Worm (Caenorhabditis elegans): ENCODE measurements around the gene C16C8.19.

C16C8.19 gene

DNA sequence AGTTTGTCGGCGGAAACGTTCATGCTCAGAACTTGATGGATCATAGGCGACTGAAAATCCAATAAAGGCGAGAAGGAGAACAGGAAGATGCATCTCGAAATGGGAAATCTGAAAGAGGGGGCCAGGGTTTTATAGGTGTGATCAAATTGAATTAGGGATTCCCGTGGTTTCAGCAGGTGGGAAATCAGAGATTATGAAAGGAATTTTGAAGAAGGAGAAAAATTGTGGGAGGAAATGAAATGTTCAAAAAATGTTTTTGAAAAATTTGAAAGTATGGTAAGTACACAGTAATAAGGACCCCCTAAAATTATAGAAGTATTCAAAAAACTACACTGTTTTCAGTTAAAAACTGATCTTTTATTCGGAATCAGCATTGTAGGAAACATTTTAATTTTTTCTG is 12.3 kb downstream of the C16C8.19 start, which contains the start of gene Y49F6B.20:
Gene Y49F6B.20 (minus strand): TSS at position 101 of the 400 bp plus-strand sequence.
- TF ChIP-seq eor-1 (tag; optimal IDR thresholded peaks at IDR 0.05) (no peak), elt-1 (tag; optimal IDR thresholded peaks at IDR 0.05) (no peak), R02D3.7 (tag; optimal IDR thresholded peaks at IDR 0.05) (no peak), mml-1 (tag; optimal IDR thresholded peaks at IDR 0.05) (no peak), nhr-76 (tag; optimal IDR thresholded peaks at IDR 0.05) (no peak), pqm-1 (tag; optimal IDR thresholded peaks at IDR 0.05) (no peak), snpc-4 (tag; optimal IDR thresholded peaks at IDR 0.05) (no peak), ceh-9 (tag; optimal IDR thresholded peaks at IDR 0.05) (no peak), egl-27 (tag; optimal IDR thresholded peaks at IDR 0.05) (no peak), lin-39 (tag; optimal IDR thresholded peaks at IDR 0.05) (no peak), elt-3 (tag; optimal IDR thresholded peaks at IDR 0.05) (no peak), egl-5 (tag; optimal IDR thresholded peaks at IDR 0.05) (no peak), aly-2 (tag; optimal IDR thresholded peaks at IDR 0.05) (no peak), sea-2 (GFP tag; optimal IDR thresholded peaks at IDR 0.05) (no peak), nhr-77 (tag; optimal IDR thresholded peaks at IDR 0.05) (no peak), nhr-23 (tag; optimal IDR thresholded peaks at IDR 0.05) (no peak)

DNA sequence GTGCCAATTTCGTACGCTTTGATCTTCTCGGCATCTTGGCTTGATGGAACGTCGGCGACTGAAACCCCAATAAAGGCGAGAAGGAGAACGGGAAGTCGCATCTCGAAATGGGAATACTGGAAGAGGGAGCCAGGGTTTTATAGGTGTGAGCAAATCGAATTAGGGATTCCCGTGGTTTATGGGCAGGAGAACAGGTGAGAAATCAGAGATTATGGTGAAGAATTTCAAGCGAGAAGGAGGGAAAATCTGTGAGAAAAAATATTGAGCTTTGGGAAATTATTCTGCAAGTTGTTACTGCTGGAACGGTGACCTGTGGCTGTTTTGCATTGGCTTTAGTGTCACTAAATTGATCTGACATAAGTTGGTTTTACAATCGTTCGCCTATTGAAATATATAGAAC is 13.3 kb downstream of the C16C8.19 start, which contains the start of gene Y49F6B.13:
Gene Y49F6B.13 (minus strand): TSS at position 101 of the 400 bp plus-strand sequence.
- TF ChIP-seq elt-1 (tag; optimal IDR thresholded peaks at IDR 0.05), result no peak

DNA sequence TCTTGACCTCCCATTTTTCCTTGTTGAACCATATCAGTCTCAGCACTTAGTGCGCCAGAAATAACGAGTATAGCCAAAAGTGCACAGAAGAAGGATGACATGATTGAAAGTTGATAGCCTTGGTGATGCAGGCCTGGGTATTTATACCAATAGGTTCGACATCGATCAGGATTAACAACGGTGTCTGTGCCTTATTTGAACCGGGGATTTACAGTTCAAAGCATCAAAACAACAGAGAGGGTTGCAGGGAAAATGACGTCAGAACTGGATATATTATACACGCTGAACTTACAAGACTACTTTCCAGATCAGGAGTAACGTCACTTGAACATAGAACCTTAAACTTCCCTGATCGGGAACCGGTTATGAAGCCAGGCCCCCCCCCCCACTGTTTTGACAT is 14.0 kb downstream of the C16C8.19 start, which contains the start of gene Y49F6B.12:
Gene Y49F6B.12 (minus strand): TSS at position 101 of the 400 bp plus-strand sequence.
- no peak for TF ChIP-seq R02D3.7 (tag; optimal IDR thresholded peaks at IDR 0.05)
- no peak for TF ChIP-seq eor-1 (tag; optimal IDR thresholded peaks at IDR 0.05)
- no peak for TF ChIP-seq elt-1 (tag; optimal IDR thresholded peaks at IDR 0.05)
- TF ChIP-seq nhr-25 (tag; optimal IDR thresholded peaks at IDR 0.05), result no peak
- no peak for TF ChIP-seq ztf-11 (tag; optimal IDR thresholded peaks at IDR 0.05)
- TF ChIP-seq nhr-12 (tag; optimal IDR thresholded peaks at IDR 0.05), result no peak
- no peak for TF ChIP-seq ceh-16 (tag; optimal IDR thresholded peaks at IDR 0.05)
- TF ChIP-seq nhr-77 (tag; optimal IDR thresholded peaks at IDR 0.05), result no peak
- no peak for TF ChIP-seq ceh-28 (tag; optimal IDR thresholded peaks at IDR 0.05)
- no peak for TF ChIP-seq nhr-237 (tag; optimal IDR thresholded peaks at IDR 0.05)
- no peak for TF ChIP-seq nhr-11 (tag; optimal IDR thresholded peaks at IDR 0.05)
- no peak for TF ChIP-seq ZK546.5 (tag; optimal IDR thresholded peaks at IDR 0.05)
- TF ChIP-seq nhr-23 (tag; optimal IDR thresholded peaks at IDR 0.05), result no peak
- TF ChIP-seq nhr-67 (tag; optimal IDR thresholded peaks at IDR 0.05), result no peak
- TF ChIP-seq mdl-1 (tag; optimal IDR thresholded peaks at IDR 0.05), result no peak
- no peak for TF ChIP-seq aly-2 (tag; optimal IDR thresholded peaks at IDR 0.05)
- no peak for TF ChIP-seq hmg-11 (tag; optimal IDR thresholded peaks at IDR 0.05)
- no peak for TF ChIP-seq elt-3 (tag; optimal IDR thresholded peaks at IDR 0.05)
- TF ChIP-seq daf-12 (tag; optimal IDR thresholded peaks at IDR 0.05), result no peak

DNA sequence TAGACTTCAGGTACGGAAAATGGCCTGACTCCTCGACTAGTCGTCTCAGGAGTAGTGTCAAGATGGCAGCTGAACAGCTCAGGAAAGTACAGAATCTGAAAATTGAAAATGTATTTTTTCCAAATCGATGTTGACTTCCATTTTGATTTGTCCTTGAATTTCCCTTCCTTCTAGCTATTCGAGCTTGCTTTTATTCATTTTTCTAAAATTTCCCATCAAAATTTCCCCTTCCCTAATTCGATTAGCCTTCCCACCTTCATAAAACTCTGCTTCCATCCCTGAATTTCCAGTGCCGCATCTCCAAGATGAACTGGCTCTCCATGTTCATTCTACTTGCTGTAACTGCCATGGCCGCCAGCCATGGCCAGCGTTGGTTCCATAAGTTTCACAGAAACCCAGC is 14.5 kb downstream of the C16C8.19 start, which contains the start of gene Y49F6B.6:
Gene Y49F6B.6 (plus strand): TSS at position 301 of the 400 bp plus-strand sequence.
- no peak for TF ChIP-seq jun-1 (tag; optimal IDR thresholded peaks at IDR 0.05)
- no peak for TF ChIP-seq egl-5 (tag; optimal IDR thresholded peaks at IDR 0.05)

ce11 chrII:3473744-3474143 is 15.5 kb downstream of the C16C8.19 start, which contains the start of gene sdz-32:
TSS of gene sdz-32 (plus strand) at chrII:3474044.
- TF ChIP-seq tbx-2 (tag; optimal IDR thresholded peaks at IDR 0.05), result no peak
- TF ChIP-seq egl-27 (tag; optimal IDR thresholded peaks at IDR 0.05), result no peak
- TF ChIP-seq hmg-11 (tag; optimal IDR thresholded peaks at IDR 0.05), result no peak
- no peak for TF ChIP-seq snpc-4 (tag; optimal IDR thresholded peaks at IDR 0.05)
- no peak for TF ChIP-seq sea-2 (GFP tag; optimal IDR thresholded peaks at IDR 0.05)
- TF ChIP-seq fkh-2 (tag; optimal IDR thresholded peaks at IDR 0.05), result no peak
- TF ChIP-seq ceh-28 (tag; optimal IDR thresholded peaks at IDR 0.05), result no peak
- no peak for TF ChIP-seq fos-1 (tag; optimal IDR thresholded peaks at IDR 0.05)
- no peak for TF ChIP-seq mml-1 (tag; optimal IDR thresholded peaks at IDR 0.05)
- no peak for TF ChIP-seq lsy-12 (tag; optimal IDR thresholded peaks at IDR 0.05)
- TF ChIP-seq pqm-1 (tag; optimal IDR thresholded peaks at IDR 0.05), result no peak
- TF ChIP-seq ZK546.5 (tag; optimal IDR thresholded peaks at IDR 0.05), result no peak
- no peak for TF ChIP-seq nhr-28 (tag; optimal IDR thresholded peaks at IDR 0.05)
- no peak for TF ChIP-seq elt-3 (tag; optimal IDR thresholded peaks at IDR 0.05)
